Worm (Caenorhabditis elegans) whole organism, L4/young adult: ENCODE measurements around the gene clec-226.
A peak's percentile ranks its signal among the peaks of the same experiment; 100 is the strongest.

Experiments used
- W03F9.2 ChIP-seq: fragments of 150-350 bp; optimal IDR thresholded peaks from 2 replicates; lab custom pipeline; 2014; ENCODE audit warnings: missing biosample characterization, missing genetic modification characterization
- dao-5 ChIP-seq: sonication (generic microtip); optimal IDR thresholded peaks from 2 replicates; lab custom pipeline; 2016; ENCODE audit warnings: missing genotype, missing genetic modification characterization, moderate library complexity, missing compliant biosample characterization
- him-1 ChIP-seq: sonication (generic microtip); optimal IDR thresholded peaks from 2 replicates; lab custom pipeline; 2016; ENCODE audit warnings: missing genotype, missing genetic modification reagents, missing genetic modification characterization, missing compliant biosample characterization

The clec-226 gene

ce11 chrV:13946385-13947019, at the start of gene clec-226, which contains the start of gene srx-10:
TSS of gene clec-226 (plus strand) at chrV:13946969.
TSS of gene srx-10 (minus strand) at chrV:13946485.
- TF ChIP-seq him-1 (no peak), W03F9.2 (tag; lab: Kevin White, UChicago) (no peak), dao-5 (tag; lab: Kevin White, UChicago) (no peak)

- TF ChIP-seq him-1 (no peak), dao-5 (tag; lab: Kevin White, UChicago) (no peak), W03F9.2 (tag; lab: Kevin White, UChicago) (no peak)
These were observed 48.4 kb upstream of the clec-226 start, which contains the start of gene cyp-35C1 for ce11 chrV:13898356-13898755. TSS of gene cyp-35C1 (minus strand) at chrV:13898487.

ce11 chrV:13899213-13899612, 47.6 kb upstream of the clec-226 start, which contains the start of gene oac-3:
TSS of gene oac-3 (plus strand) at chrV:13899513.
- TF ChIP-seq dao-5 (tag; lab: Kevin White, UChicago) = no peak
- TF ChIP-seq W03F9.2 (tag; lab: Kevin White, UChicago) = no peak
- no peak for TF ChIP-seq him-1

ce11 chrV:13902495-13902894, 44.3 kb upstream of the clec-226 start, which contains the start of gene C06B3.1:
TSS of gene C06B3.1 (plus strand) at chrV:13902795.
- TF ChIP-seq dao-5 (tag; lab: Kevin White, UChicago) (no peak), W03F9.2 (tag; lab: Kevin White, UChicago) (no peak), him-1 (no peak)

ce11 chrV:13904446-13904845, 42.3 kb upstream of the clec-226 start, which contains the start of gene stdh-3:
TSS of gene stdh-3 (plus strand) at chrV:13904611.
- TF ChIP-seq him-1 (no peak), dao-5 (tag; lab: Kevin White, UChicago) (no peak), W03F9.2 (tag; lab: Kevin White, UChicago) (no peak)

ce11 chrV:13906166-13906565, 40.6 kb upstream of the clec-226 start, which contains the start of gene stdh-1:
TSS of gene stdh-1 (plus strand) at chrV:13906492.
- no peak for TF ChIP-seq him-1
- no peak for TF ChIP-seq dao-5 (tag; lab: Kevin White, UChicago)
- no peak for TF ChIP-seq W03F9.2 (tag; lab: Kevin White, UChicago)

ce11 chrV:13907557-13908104, 39.1 kb upstream of the clec-226 start:
- TF ChIP-seq dao-5 (tag; lab: Kevin White, UChicago) (no peak), W03F9.2 (tag; lab: Kevin White, UChicago) (no peak), him-1 (no peak)

- TF ChIP-seq dao-5 (tag; lab: Kevin White, UChicago) = no peak
- no peak for TF ChIP-seq W03F9.2 (tag; lab: Kevin White, UChicago)
- no peak for TF ChIP-seq him-1
These were observed 38.5 kb upstream of the clec-226 start for ce11 chrV:13908120-13908915.

ce11 chrV:13908916-13909176, 37.9 kb upstream of the clec-226 start, which contains the start of gene C06B3.6:
TSS of gene C06B3.6 (minus strand) at chrV:13908967.
- TF ChIP-seq him-1 (no peak), dao-5 (tag; lab: Kevin White, UChicago) (no peak), W03F9.2 (tag; lab: Kevin White, UChicago) (no peak)

- TF ChIP-seq him-1 (no peak), W03F9.2 (tag; lab: Kevin White, UChicago) (peak; percentile 73), dao-5 (tag; lab: Kevin White, UChicago) (no peak)
These were observed 37.4 kb upstream of the clec-226 start, which contains the start of gene C06B3.7 for ce11 chrV:13909400-13909799. TSS of gene C06B3.7 (plus strand) at chrV:13909686.

ce11 chrV:13915390-13915789, 31.4 kb upstream of the clec-226 start, which contains the start of gene gcy-32:
TSS of gene gcy-32 (minus strand) at chrV:13915490.
- TF ChIP-seq him-1 (no peak), dao-5 (tag; lab: Kevin White, UChicago) (no peak), W03F9.2 (tag; lab: Kevin White, UChicago) (no peak)

- TF ChIP-seq him-1 (no peak), dao-5 (tag; lab: Kevin White, UChicago) (no peak), W03F9.2 (tag; lab: Kevin White, UChicago) (no peak)
These were observed 30.6 kb upstream of the clec-226 start, which contains the start of gene str-252 for ce11 chrV:13916196-13916595. TSS of gene str-252 (plus strand) at chrV:13916496.

ce11 chrV:13918341-13918740, 28.4 kb upstream of the clec-226 start, which contains the start of gene str-250:
TSS of gene str-250 (plus strand) at chrV:13918641.
- no peak for TF ChIP-seq him-1
- no peak for TF ChIP-seq W03F9.2 (tag; lab: Kevin White, UChicago)
- TF ChIP-seq dao-5 (tag; lab: Kevin White, UChicago) = no peak
